Fruit fly (Drosophila melanogaster) whole organism, prepupa: Measurements from ENCODE around the gene Lcp65Ab2.

Experiments
- Blimp-1 ChIP-seq: fragments of 200-800 bp; sonication (Bioruptor generic); optimal IDR thresholded peaks from 3 replicates; lab custom pipeline; 2017; ENCODE audit warnings: missing biosample characterization, missing genetic modification characterization, mild to moderate bottlenecking, moderate library complexity, missing genetic modification reagents
- CG11902 ChIP-seq: fragments of 200-800 bp; sonication (Bioruptor generic); optimal IDR thresholded peaks from 3 replicates; lab custom pipeline; 2016; ENCODE audit warnings: missing biosample characterization, missing genetic modification characterization
- CG15336 ChIP-seq: fragments of 200-800 bp; sonication (Bioruptor generic); IDR thresholded peaks from 2 replicates; pipeline ENCODE4 v1.3.6; 2022; ENCODE audit warnings: missing biosample characterization, missing genetic modification characterization
- CG1621 ChIP-seq: fragments of 200-800 bp; sonication (Bioruptor generic); optimal IDR thresholded peaks from 3 replicates; lab custom pipeline; 2018; ENCODE audit warnings: missing biosample characterization, mild to moderate bottlenecking, missing genetic modification characterization
- CG16779 ChIP-seq: fragments of 200-800 bp; sonication (Bioruptor generic); optimal IDR thresholded peaks from 3 replicates; lab custom pipeline; 2017; ENCODE audit warnings: missing biosample characterization, mild to moderate bottlenecking, missing genetic modification characterization
- CG31627 ChIP-seq: fragments of 200-800 bp; sonication (Bioruptor generic); optimal IDR thresholded peaks from 3 replicates; lab custom pipeline; 2016; ENCODE audit warnings: missing biosample characterization, missing genetic modification characterization
- CG34406 ChIP-seq: fragments of 200-800 bp; sonication (Bioruptor generic); optimal IDR thresholded peaks from 3 replicates; lab custom pipeline; 2016; ENCODE audit warnings: missing biosample characterization, missing genetic modification characterization
- CG6276 ChIP-seq: fragments of 200-800 bp; sonication (Bioruptor generic); optimal IDR thresholded peaks from 2 replicates; lab custom pipeline; 2017; ENCODE audit warnings: missing biosample characterization, mild to moderate bottlenecking, missing genetic modification characterization
- CG6792 ChIP-seq: fragments of 200-800 bp; sonication (Bioruptor generic); optimal IDR thresholded peaks from 3 replicates; lab custom pipeline; 2016; ENCODE audit warnings: missing biosample characterization, missing genetic modification characterization
- CG6808 ChIP-seq: fragments of 200-800 bp; sonication (Bioruptor generic); optimal IDR thresholded peaks from 3 replicates; lab custom pipeline; 2017; ENCODE audit warnings: missing biosample characterization, missing genetic modification characterization, mild to moderate bottlenecking, moderate library complexity, missing genetic modification reagents
- CG6854 ChIP-seq: fragments of 200-800 bp; sonication (Bioruptor generic); optimal IDR thresholded peaks from 2 replicates; lab custom pipeline; 2017; ENCODE audit warnings: missing biosample characterization, mild to moderate bottlenecking, missing genetic modification characterization
- CG7368 ChIP-seq: fragments of 200-800 bp; sonication (Bioruptor generic); optimal IDR thresholded peaks from 3 replicates; lab custom pipeline; 2016; ENCODE audit warnings: missing biosample characterization, missing genetic modification characterization
- CG8119 ChIP-seq: fragments of 200-800 bp; sonication (Bioruptor generic); IDR thresholded peaks from 3 replicates; pipeline ENCODE4 v1.3.6; 2022; ENCODE audit warnings: missing biosample characterization, missing genetic modification characterization
- CG8319 ChIP-seq: fragments of 200-800 bp; sonication (Bioruptor generic); optimal IDR thresholded peaks from 3 replicates; lab custom pipeline; 2016; ENCODE audit warnings: missing biosample characterization, missing genetic modification characterization
- CG9139 ChIP-seq: fragments of 200-800 bp; sonication (Bioruptor generic); optimal IDR thresholded peaks from 3 replicates; lab custom pipeline; 2017; ENCODE audit warnings: missing biosample characterization, mild to moderate bottlenecking, missing genetic modification characterization
- Eip75B ChIP-seq: fragments of 200-800 bp; sonication (Bioruptor generic); optimal IDR thresholded peaks from 3 replicates; lab custom pipeline; 2016; ENCODE audit warnings: missing biosample characterization, missing genetic modification characterization
- Eip78C ChIP-seq: fragments of 200-800 bp; sonication (Bioruptor generic); peaks from one replicate; lab custom pipeline; 2016; ENCODE audit warnings: missing biosample characterization, missing genetic modification characterization
- Ets96B ChIP-seq: fragments of 200-800 bp; optimal IDR thresholded peaks from 2 replicates; lab custom pipeline; 2019; ENCODE audit warnings: missing biosample characterization, mild to moderate bottlenecking, missing genetic modification characterization, moderate library complexity
- Gug ChIP-seq: fragments of 200-800 bp; sonication (Bioruptor generic); IDR thresholded peaks from 2 replicates; pipeline ENCODE4 v1.3.6; 2022; ENCODE audit warnings: missing biosample characterization, missing genetic modification characterization
- Hr38 ChIP-seq: sonication (Bioruptor generic); optimal IDR thresholded peaks from 2 replicates; lab custom pipeline; 2016; ENCODE audit warnings: missing biosample characterization, missing genetic modification characterization
- Hr4 ChIP-seq: fragments of 200-800 bp; sonication (Bioruptor generic); optimal IDR thresholded peaks from 3 replicates; lab custom pipeline; 2016; ENCODE audit warnings: missing biosample characterization, missing genetic modification characterization
- Lpt ChIP-seq: fragments of 200-800 bp; sonication (Bioruptor generic); optimal IDR thresholded peaks from 3 replicates; lab custom pipeline; 2016; ENCODE audit warnings: missing biosample characterization, missing genetic modification characterization
- Met ChIP-seq: fragments of 200-800 bp; sonication (Bioruptor generic); optimal IDR thresholded peaks from 3 replicates; lab custom pipeline; 2016; ENCODE audit warnings: missing biosample characterization, missing genetic modification characterization
- OdsH ChIP-seq: fragments of 200-800 bp; sonication (Bioruptor generic); optimal IDR thresholded peaks from 3 replicates; lab custom pipeline; 2016; ENCODE audit warnings: missing biosample characterization, missing genetic modification characterization
- Smox ChIP-seq: fragments of 200-800 bp; sonication (Bioruptor generic); optimal IDR thresholded peaks from 3 replicates; lab custom pipeline; 2016; ENCODE audit warnings: missing biosample characterization, missing genetic modification characterization
- Sox14 ChIP-seq: fragments of 200-800 bp; sonication (Bioruptor generic); optimal IDR thresholded peaks from 3 replicates; lab custom pipeline; 2016; ENCODE audit warnings: missing biosample characterization, missing genetic modification characterization
- Sox15 ChIP-seq: fragments of 200-800 bp; sonication (Bioruptor generic); optimal IDR thresholded peaks from 3 replicates; lab custom pipeline; 2016; ENCODE audit warnings: missing biosample characterization, missing genetic modification characterization
- achi ChIP-seq: fragments of 200-800 bp; sonication (Bioruptor generic); optimal IDR thresholded peaks from 3 replicates; lab custom pipeline; 2016; ENCODE audit warnings: missing biosample characterization, missing genetic modification characterization
- acj6 ChIP-seq: fragments of 200-800 bp; sonication (Bioruptor generic); optimal IDR thresholded peaks from 3 replicates; lab custom pipeline; 2016; ENCODE audit warnings: missing biosample characterization, missing genetic modification characterization
- cyc ChIP-seq: fragments of 200-800 bp; sonication (Bioruptor generic); optimal IDR thresholded peaks from 3 replicates; lab custom pipeline; 2016; ENCODE audit warnings: missing biosample characterization, missing genetic modification characterization
- dac ChIP-seq: fragments of 200-800 bp; sonication (Bioruptor generic); optimal IDR thresholded peaks from 2 replicates; lab custom pipeline; 2017; ENCODE audit warnings: missing biosample characterization, mild to moderate bottlenecking, missing genetic modification characterization
- dsx ChIP-seq: fragments of 200-800 bp; optimal IDR thresholded peaks from 3 replicates; lab custom pipeline; 2019; ENCODE audit warnings: missing biosample characterization, mild to moderate bottlenecking, missing genetic modification characterization, moderate library complexity; ENCODE audit not compliant: poor library complexity, severe bottlenecking
- eg ChIP-seq: fragments of 200-800 bp; sonication (Bioruptor generic); IDR thresholded peaks from 3 replicates; pipeline ENCODE4 v1.3.6; 2022; ENCODE audit warnings: missing biosample characterization, missing genetic modification characterization
- esn ChIP-seq: fragments of 200-800 bp; sonication (Bioruptor generic); optimal IDR thresholded peaks from 2 replicates; lab custom pipeline; 2016; ENCODE audit warnings: missing biosample characterization, mild to moderate bottlenecking, missing genetic modification characterization, moderate library complexity
- fd59A ChIP-seq: fragments of 200-800 bp; sonication (Bioruptor generic); optimal IDR thresholded peaks from 2 replicates; lab custom pipeline; 2017; ENCODE audit warnings: missing biosample characterization, mild to moderate bottlenecking, missing genetic modification characterization, missing genetic modification reagents
- fd85E ChIP-seq: fragments of 200-800 bp; sonication (Bioruptor generic); optimal IDR thresholded peaks from 3 replicates; lab custom pipeline; 2016; ENCODE audit warnings: missing biosample characterization, missing genetic modification characterization
- lz ChIP-seq: fragments of 200-800 bp; sonication (Bioruptor generic); optimal IDR thresholded peaks from 3 replicates; lab custom pipeline; 2016; ENCODE audit warnings: missing biosample characterization, missing genetic modification characterization
- pdm3 ChIP-seq: fragments of 200-800 bp; sonication (Bioruptor generic); optimal IDR thresholded peaks from 3 replicates; lab custom pipeline; 2016; ENCODE audit warnings: missing biosample characterization, missing genetic modification characterization
- spab ChIP-seq: fragments of 200-800 bp; sonication (Bioruptor generic); optimal IDR thresholded peaks from 2 replicates; lab custom pipeline; 2017; ENCODE audit warnings: missing biosample characterization, mild to moderate bottlenecking, missing genetic modification characterization, missing genetic modification reagents
- svp ChIP-seq: fragments of 200-800 bp; sonication (Bioruptor generic); peaks from one replicate; lab custom pipeline; 2016; ENCODE audit warnings: missing biosample characterization, missing genetic modification characterization
- vri ChIP-seq: fragments of 200-800 bp; sonication (Bioruptor generic); optimal IDR thresholded peaks from 3 replicates; lab custom pipeline; 2016; ENCODE audit warnings: missing biosample characterization, mild to moderate bottlenecking, missing genetic modification characterization

Gene Lcp65Ab2

DNA sequence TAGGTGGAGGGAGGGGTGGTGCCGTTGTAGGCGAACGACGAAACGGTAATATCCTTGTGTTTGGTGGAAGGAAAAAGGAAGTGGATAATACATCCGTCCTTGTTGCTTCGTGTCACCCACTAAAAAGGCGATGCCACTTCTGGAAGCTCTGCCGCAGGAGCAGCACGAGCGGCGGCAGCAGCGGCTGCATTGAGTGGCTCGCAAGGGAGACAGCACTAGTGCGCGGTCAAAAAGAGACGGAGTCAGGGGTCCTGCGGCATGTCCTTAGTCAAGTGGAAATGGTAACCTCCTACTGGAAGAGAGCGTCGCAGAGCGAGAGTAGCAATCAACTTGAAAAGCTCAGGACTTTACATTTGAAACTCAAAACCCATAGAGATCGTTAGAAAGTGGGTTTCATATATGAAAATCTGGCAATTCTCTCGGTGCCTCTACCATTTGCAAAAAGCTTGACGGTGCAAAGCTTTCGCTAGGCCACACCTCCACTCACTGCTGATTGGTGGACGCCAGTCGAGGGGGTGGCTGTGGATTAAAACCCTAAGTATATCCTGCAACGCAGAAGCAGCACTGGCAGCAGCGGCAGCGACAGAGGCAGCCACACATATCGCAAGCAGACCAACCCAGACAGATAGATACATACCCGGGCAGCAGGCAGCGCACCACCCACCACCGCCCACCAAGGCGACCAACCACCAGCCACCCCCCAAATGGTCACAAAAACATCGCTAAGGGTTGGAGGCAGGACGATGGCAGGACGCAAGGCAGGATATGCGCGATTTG is 35.6 kb upstream of the Lcp65Ab2 start:
- TF ChIP-seq Eip75B (GFP tag; lab: Kevin White, UChicago) (no peak), Met (GFP tag; lab: Kevin White, UChicago) (no peak), CG8119 (GFP tag; lab: Robert Waterston, UW) (no peak), Blimp-1 (GFP tag; lab: Kevin White, UChicago) (no peak), cyc (GFP tag; lab: Kevin White, UChicago) (no peak), Hr4 (GFP tag; lab: Kevin White, UChicago) (no peak), OdsH (GFP tag; lab: Kevin White, UChicago) (no peak), Sox15 (GFP tag; lab: Kevin White, UChicago) (no peak), pdm3 (no peak), eg (GFP tag; lab: Robert Waterston, UW) (no peak), svp (GFP tag; lab: Kevin White, UChicago) (no peak), lz (GFP tag; lab: Kevin White, UChicago) (no peak), CG11902 (GFP tag; lab: Kevin White, UChicago) (no peak), CG8319 (GFP tag; lab: Kevin White, UChicago) (no peak), CG6854 (no peak), CG7368 (no peak), Lpt (no peak), CG9139 (GFP tag; lab: Kevin White, UChicago) (no peak), CG34406 (GFP tag; lab: Kevin White, UChicago) (no peak)

dm6 chr3L:6111458-6111857 is 35.0 kb upstream of the Lcp65Ab2 start:
- no peak for TF ChIP-seq vri (GFP tag; lab: Kevin White, UChicago)
- TF ChIP-seq CG11902 (GFP tag; lab: Kevin White, UChicago): no peak
- TF ChIP-seq CG8119 (GFP tag; lab: Robert Waterston, UW): no peak
- no peak for TF ChIP-seq dsx (GFP tag; lab: Kevin White, UChicago)
- TF ChIP-seq svp (GFP tag; lab: Kevin White, UChicago): no peak
- TF ChIP-seq fd59A (GFP tag; lab: Kevin White, UChicago): no peak
- TF ChIP-seq CG16779: no peak
- no peak for TF ChIP-seq Smox (GFP tag; lab: Kevin White, UChicago)
- TF ChIP-seq Hr4 (GFP tag; lab: Kevin White, UChicago): no peak
- TF ChIP-seq Met (GFP tag; lab: Kevin White, UChicago): no peak
- no peak for TF ChIP-seq Sox14
- TF ChIP-seq Gug (GFP tag; lab: Robert Waterston, UW): no peak
- no peak for TF ChIP-seq Lpt

DNA sequence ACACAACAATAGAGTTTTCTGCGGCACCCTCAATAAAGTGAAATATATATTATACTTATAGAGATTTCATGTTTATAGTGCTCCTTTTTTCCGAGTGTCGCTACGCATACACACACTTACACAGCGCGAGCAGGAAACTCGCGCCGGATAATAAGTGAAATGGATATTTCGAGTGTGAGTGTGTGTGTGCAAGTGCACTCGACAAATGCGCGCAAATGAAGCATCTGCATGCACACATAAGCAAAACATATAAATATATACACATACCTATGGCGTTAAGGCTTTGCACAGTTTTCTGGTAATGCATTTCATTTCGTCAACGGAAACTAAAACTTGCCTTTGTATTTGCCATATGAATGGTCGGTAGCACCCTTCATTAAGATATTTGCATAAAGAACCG is 31.0 kb upstream of the Lcp65Ab2 start:
- no peak for TF ChIP-seq CG6808 (GFP tag; lab: Kevin White, UChicago)
- TF ChIP-seq eg (GFP tag; lab: Robert Waterston, UW): no peak
- no peak for TF ChIP-seq CG7368
- no peak for TF ChIP-seq CG31627 (GFP tag; lab: Kevin White, UChicago)
- no peak for TF ChIP-seq CG1621 (tag; lab: Kevin White, UChicago)
- no peak for TF ChIP-seq CG16779
- TF ChIP-seq achi: no peak
- no peak for TF ChIP-seq Ets96B (tag; lab: Kevin White, UChicago)
- no peak for TF ChIP-seq fd85E
- TF ChIP-seq dac (GFP tag; lab: Kevin White, UChicago): no peak

DNA sequence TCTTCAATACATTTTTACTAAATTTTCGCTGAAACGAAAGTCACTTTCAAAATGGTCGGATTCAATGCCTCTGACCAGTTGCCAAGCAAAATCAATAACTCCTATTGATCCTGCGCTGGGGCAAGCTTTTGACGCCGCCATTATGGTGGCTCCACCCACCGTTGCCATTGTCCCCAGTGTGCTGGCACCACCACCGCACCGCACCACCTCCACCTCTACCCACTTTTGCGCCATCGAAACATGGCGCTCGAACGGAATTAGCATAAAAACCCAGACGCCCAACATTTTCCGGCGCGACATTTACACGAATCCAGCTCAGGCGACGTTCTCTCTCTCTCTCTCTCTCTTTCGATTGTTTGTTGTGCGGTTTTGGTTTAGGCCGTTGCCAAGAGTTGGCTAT is 29.6 kb upstream of the Lcp65Ab2 start:
- TF ChIP-seq acj6 (GFP tag; lab: Kevin White, UChicago): no peak
- no peak for TF ChIP-seq spab (GFP tag; lab: Kevin White, UChicago)
- TF ChIP-seq CG6792: no peak
- no peak for TF ChIP-seq Eip78C (GFP tag; lab: Kevin White, UChicago)
- TF ChIP-seq CG9139 (GFP tag; lab: Kevin White, UChicago): no peak
- no peak for TF ChIP-seq Blimp-1 (GFP tag; lab: Kevin White, UChicago)
- no peak for TF ChIP-seq Lpt
- TF ChIP-seq CG6276: no peak
- no peak for TF ChIP-seq Smox (GFP tag; lab: Kevin White, UChicago)
- no peak for TF ChIP-seq OdsH (GFP tag; lab: Kevin White, UChicago)
- no peak for TF ChIP-seq dsx (GFP tag; lab: Kevin White, UChicago)
- no peak for TF ChIP-seq Hr38 (GFP tag; lab: Kevin White, UChicago)
- no peak for TF ChIP-seq esn (GFP tag; lab: Kevin White, UChicago)
- no peak for TF ChIP-seq CG15336 (GFP tag; lab: Robert Waterston, UW)
- no peak for TF ChIP-seq achi
- TF ChIP-seq vri (GFP tag; lab: Kevin White, UChicago): no peak
